Fruit fly (Drosophila melanogaster) whole organism: ENCODE data around the gene CG13064.

ENCODE experiments used
- CG8478 ChIP-seq: fragments of >200 bp; optimal IDR thresholded peaks from 2 replicates; lab custom pipeline; 2018; ENCODE audit warnings: inconsistent platforms
- Dll ChIP-seq: fragments of >200 bp; optimal IDR thresholded peaks from 2 replicates; lab custom pipeline; 2017

dm6 chr3L:16326657-16327056 lies 46.5 kb downstream of the CG13064 start, which contains the start of the genes CG13040 and CG13039:
- TF ChIP-seq CG8478 (lab: Kevin White, UChicago) (no peak), Dll (lab: Kevin White, UChicago) (no peak)
